Fruit fly (Drosophila melanogaster): ENCODE data around the gene Afti.

Afti gene

dm6 chr3R:14357405-14357804 is 30.9 kb upstream of the Afti start:
- TF ChIP-seq eve (GFP tag; optimal IDR thresholded peaks at IDR 0.05) (peak in 1 of 2 experiments; percentile 35), CkIIα-i1 (GFP tag; IDR thresholded peaks at IDR 0.05) (no peak), CG18262 (tag; optimal IDR thresholded peaks at IDR 0.05) (peak; percentile 41), CG12219 (GFP tag; optimal IDR thresholded peaks at IDR 0.05) (peak; percentile 28), HLHmδ (GFP tag; optimal IDR thresholded peaks at IDR 0.05) (no peak), Meics (GFP tag; optimal IDR thresholded peaks at IDR 0.05) (peak; percentile 45), fd96Cb (tag; optimal IDR thresholded peaks at IDR 0.05) (peak; percentile 40), CG1647 (GFP tag; optimal IDR thresholded peaks at IDR 0.05) (no peak), B-H2 (GFP tag; optimal IDR thresholded peaks at IDR 0.05) (no peak), CG14050 (GFP tag; IDR thresholded peaks at IDR 0.05) (0 out of 3 replicates have a peak, but pooled peaks have one; percentile 10), pros (GFP tag; optimal IDR thresholded peaks at IDR 0.05) (no peak), Sin3A (optimal IDR thresholded peaks at IDR 0.05) (no peak), ttk (GFP tag; IDR thresholded peaks at IDR 0.05) (peak; percentile 62), Optix (GFP tag; IDR thresholded peaks at IDR 0.05) (no peak), grau (tag; optimal IDR thresholded peaks at IDR 0.05) (peak; percentile 86), Ssrp (tag; optimal IDR thresholded peaks at IDR 0.05) (peak; percentile 21), CG8388 (GFP tag; optimal IDR thresholded peaks at IDR 0.05) (peak; percentile 27), CG32767 (GFP tag; IDR thresholded peaks at IDR 0.05) (no peak), yki (optimal IDR thresholded peaks at IDR 0.05) (no peak), ase (GFP tag; IDR thresholded peaks at IDR 0.05) (peak; percentile 39; the same call in 1 of the 3 replicates), btn (GFP tag; optimal IDR thresholded peaks at IDR 0.05) (no peak), bigmax (GFP tag; optimal IDR thresholded peaks at IDR 0.05) (no peak), slp2 (GFP tag; optimal IDR thresholded peaks at IDR 0.05) (no peak), ci (GFP tag; IDR thresholded peaks at IDR 0.05) (peak; percentile 61; the same call in 1 of the 3 replicates), CG10209 (GFP tag; optimal IDR thresholded peaks at IDR 0.05) (peak; percentile 4), wek (GFP tag; optimal IDR thresholded peaks at IDR 0.05) (no peak), CG3838 (GFP tag; optimal IDR thresholded peaks at IDR 0.05) (no peak), Xbp1 (GFP tag; optimal IDR thresholded peaks at IDR 0.05) (peak; percentile 36), CG1603 (tag; optimal IDR thresholded peaks at IDR 0.05) (peak; percentile 58), kay (GFP tag; optimal IDR thresholded peaks at IDR 0.05) (no peak), maf-S (GFP tag; optimal IDR thresholded peaks at IDR 0.05) (no peak), gce (GFP tag; IDR thresholded peaks at IDR 0.05) (no peak), psq (GFP tag; optimal IDR thresholded peaks at IDR 0.05) (no peak), CG12071 (GFP tag; optimal IDR thresholded peaks at IDR 0.05) (no peak), CG18619 (GFP tag; optimal IDR thresholded peaks at IDR 0.05) (no peak), CG6813 (GFP tag; optimal IDR thresholded peaks at IDR 0.05) (peak; percentile 1), CG7928 (GFP tag; optimal IDR thresholded peaks at IDR 0.05) (no peak), hbn (GFP tag; IDR thresholded peaks at IDR 0.05; ENCODE audit: partially characterized antibody) (no peak), CG7372 (GFP tag; IDR thresholded peaks at IDR 0.05) (no peak), hkb (optimal IDR thresholded peaks at IDR 0.05) (no peak), hkb (GFP tag; IDR thresholded peaks at IDR 0.05) (peak; percentile 55; the same call in 1 of the 2 replicates), en (GFP tag; optimal IDR thresholded peaks at IDR 0.05) (no peak), CG13775 (GFP tag; optimal IDR thresholded peaks at IDR 0.05) (peak; percentile 4), Abd-B (GFP tag; optimal IDR thresholded peaks at IDR 0.05) (peak; percentile 7), gt (GFP tag; IDR thresholded peaks at IDR 0.05) (no peak), Rx (GFP tag; IDR thresholded peaks at IDR 0.05) (no peak), CG10543 (GFP tag; optimal IDR thresholded peaks at IDR 0.05) (no peak), cwo (GFP tag; optimal IDR thresholded peaks at IDR 0.05) (peak; percentile 21), Pdp1 (GFP tag; optimal IDR thresholded peaks at IDR 0.05) (peak; percentile 26 to 39), twi (tag; optimal IDR thresholded peaks at IDR 0.05) (no peak), sim (GFP tag; IDR thresholded peaks at IDR 0.05) (no peak), D (optimal IDR thresholded peaks at IDR 0.05) (no peak), D (GFP tag; optimal IDR thresholded peaks at IDR 0.05) (peak; percentile 13)

Data from whole organism, embryonic.